Worm (Caenorhabditis elegans) whole organism, young adult: Measurements from ENCODE around the gene pmp-2.

Source experiments
- C06A6.2 ChIP-seq: fragments of 200-800 bp; sonication (Bioruptor generic); conservative IDR thresholded peaks from 2 replicates; pipeline ENCODE4 v1.3.6; 2022; ENCODE audit warnings: missing genetic modification characterization, missing compliant biosample characterization
- C17E4.6 ChIP-seq: fragments of 200-800 bp; sonication (Bioruptor generic); IDR thresholded peaks from 2 replicates; pipeline ENCODE4 v1.3.6; 2022; ENCODE audit warnings: missing genetic modification reagents, missing genetic modification characterization, missing compliant biosample characterization
- F57A8.1 ChIP-seq: fragments of 200-800 bp; sonication (Bioruptor generic); optimal IDR thresholded peaks from 2 replicates; lab custom pipeline; 2018; ENCODE audit warnings: mild to moderate bottlenecking, missing genetic modification characterization, moderate library complexity, missing compliant biosample characterization
- Y53G8AR.9 ChIP-seq: fragments of 200-800 bp; sonication (Bioruptor generic); conservative IDR thresholded peaks from 2 replicates; pipeline ENCODE4 v1.3.6; 2022; ENCODE audit warnings: missing genetic modification reagents, missing genetic modification characterization, missing compliant biosample characterization
- ama-1 ChIP-seq, 3 experiments: fragments of 150-350 bp in 1 of 3; sonication (generic microtip) in 2 of 3; optimal IDR thresholded peaks; 2 replicates each; lab custom pipeline; 2014 to 2018; ENCODE audit warnings: missing biosample characterization in 2 of 3, missing genetic modification characterization in 2 of 3, missing genetic modification reagents in 2 of 3
- aptf-2 ChIP-seq: fragments of 200-800 bp; sonication (Bioruptor generic); conservative IDR thresholded peaks from 2 replicates; pipeline ENCODE4 v1.3.6; 2022; ENCODE audit warnings: missing genetic modification reagents, missing genetic modification characterization, missing compliant biosample characterization
- attf-5 ChIP-seq: fragments of 200-800 bp; sonication (Bioruptor generic); optimal IDR thresholded peaks from 2 replicates; lab custom pipeline; 2018; ENCODE audit warnings: mild to moderate bottlenecking, missing genetic modification characterization, missing compliant biosample characterization
- bed-1 ChIP-seq: fragments of 200-800 bp; sonication (Bioruptor generic); IDR thresholded peaks from 2 replicates; pipeline ENCODE4 v1.3.6; 2022; ENCODE audit warnings: missing genetic modification reagents, missing genetic modification characterization, missing compliant biosample characterization
- cebp-1 ChIP-seq, 2 experiments: fragments of 200-800 bp in 1 of 2; sonication (Bioruptor generic) in 1 of 2; sonication (generic microtip) in 1 of 2; IDR thresholded peaks in 1 of 2; optimal IDR thresholded peaks in 1 of 2; 2 replicates each; pipeline versions ENCODE4 v1.3.6 to Lab custom; 2017 to 2022; ENCODE audit warnings: missing compliant biosample characterization in 2 of 2, missing genetic modification characterization in 2 of 2, mild to moderate bottlenecking in 1 of 2, missing genetic modification reagents in 1 of 2, moderate library complexity in 1 of 2
- ceh-58 ChIP-seq: fragments of 200-800 bp; sonication (Bioruptor generic); IDR thresholded peaks from 2 replicates; pipeline ENCODE4 v1.3.6; 2022; ENCODE audit warnings: missing genetic modification characterization, missing compliant biosample characterization
- chd-7 ChIP-seq: sonication (generic microtip); optimal IDR thresholded peaks from 2 replicates; lab custom pipeline; 2016; ENCODE audit warnings: mild to moderate bottlenecking, missing genetic modification characterization, moderate library complexity, missing compliant biosample characterization
- dpl-1 ChIP-seq: fragments of 150-350 bp; optimal IDR thresholded peaks from 2 replicates; lab custom pipeline; 2014; ENCODE audit warnings: missing biosample characterization, missing genetic modification reagents, missing genetic modification characterization
- egl-18 ChIP-seq: fragments of 200-800 bp; sonication (Bioruptor generic); IDR thresholded peaks from 2 replicates; pipeline ENCODE4 v1.3.6; 2022; ENCODE audit warnings: missing genetic modification reagents, missing genetic modification characterization, missing compliant biosample characterization
- egl-44 ChIP-seq: fragments of 200-800 bp; sonication (Bioruptor generic); IDR thresholded peaks from 2 replicates; pipeline ENCODE4 v1.3.6; 2022; ENCODE audit warnings: missing genetic modification reagents, missing genetic modification characterization, missing compliant biosample characterization
- hrde-1 ChIP-seq: sonication (generic microtip); optimal IDR thresholded peaks from 2 replicates; lab custom pipeline; 2016; ENCODE audit warnings: missing genetic modification characterization, mild to moderate bottlenecking, missing compliant biosample characterization, moderate library complexity, missing genotype, missing genetic modification reagents, borderline replicate concordance
- hsf-1 ChIP-seq: fragments of 200-800 bp; sonication (Bioruptor generic); IDR thresholded peaks from 2 replicates; pipeline ENCODE4 v1.3.6; 2022; ENCODE audit warnings: missing genetic modification reagents, missing genetic modification characterization, missing compliant biosample characterization
- lag-1 ChIP-seq: fragments of 200-800 bp; sonication (Bioruptor generic); IDR thresholded peaks from 2 replicates; pipeline ENCODE4 v1.3.6; 2022; ENCODE audit warnings: missing genetic modification reagents, missing genetic modification characterization, missing compliant biosample characterization
- let-526 ChIP-seq: fragments of 200-800 bp; sonication (Bioruptor generic); IDR thresholded peaks from 2 replicates; pipeline ENCODE4 v1.3.6; 2022; ENCODE audit warnings: missing genetic modification reagents, missing genetic modification characterization, missing compliant biosample characterization
- lin-40 ChIP-seq: sonication (generic microtip); optimal IDR thresholded peaks from 2 replicates; lab custom pipeline; 2016; ENCODE audit warnings: missing genetic modification characterization, mild to moderate bottlenecking, missing compliant biosample characterization, missing genotype, missing genetic modification reagents
- lin-54 ChIP-seq: fragments of 200-800 bp; sonication (Bioruptor generic); optimal IDR thresholded peaks from 2 replicates; lab custom pipeline; 2018; ENCODE audit warnings: mild to moderate bottlenecking, missing genetic modification characterization, missing compliant biosample characterization
- lir-1 ChIP-seq: fragments of 200-800 bp; sonication (Bioruptor generic); conservative IDR thresholded peaks from 2 replicates; pipeline ENCODE4 v1.3.6; 2022; ENCODE audit warnings: missing genetic modification reagents, missing genetic modification characterization, missing compliant biosample characterization
- lsl-1 ChIP-seq: fragments of 200-800 bp; sonication (Bioruptor generic); optimal IDR thresholded peaks from 2 replicates; lab custom pipeline; 2018; ENCODE audit warnings: mild to moderate bottlenecking, missing genetic modification characterization, moderate library complexity, missing compliant biosample characterization
- madf-3 ChIP-seq: fragments of 200-800 bp; sonication (Bioruptor generic); IDR thresholded peaks from 2 replicates; pipeline ENCODE4 v1.3.6; 2022; ENCODE audit warnings: missing genetic modification reagents, missing genetic modification characterization, missing compliant biosample characterization
- madf-8 ChIP-seq: fragments of 200-800 bp; sonication (Bioruptor generic); conservative IDR thresholded peaks from 2 replicates; pipeline ENCODE4 v1.3.6; 2022; ENCODE audit warnings: missing genetic modification reagents, missing genetic modification characterization, missing compliant biosample characterization
- mcd-1 ChIP-seq: fragments of 200-800 bp; sonication (Bioruptor generic); IDR thresholded peaks from 2 replicates; pipeline ENCODE4 v1.3.6; 2022; ENCODE audit warnings: missing genetic modification reagents, missing genetic modification characterization, missing compliant biosample characterization
- nfyb-1 ChIP-seq: fragments of 200-800 bp; sonication (Bioruptor generic); IDR thresholded peaks from 2 replicates; pipeline ENCODE4 v1.3.6; 2022; ENCODE audit warnings: missing genetic modification reagents, missing genetic modification characterization, missing compliant biosample characterization
- nhr-80 ChIP-seq: sonication (generic microtip); optimal IDR thresholded peaks from 2 replicates; lab custom pipeline; 2016; ENCODE audit warnings: missing genetic modification characterization, missing compliant biosample characterization
- sdz-38 ChIP-seq: sonication (generic microtip); optimal IDR thresholded peaks from 2 replicates; lab custom pipeline; 2016; ENCODE audit warnings: missing genotype, missing genetic modification characterization, missing compliant biosample characterization
- sea-2 ChIP-seq: fragments of 200-800 bp; sonication (Bioruptor generic); IDR thresholded peaks from 2 replicates; pipeline ENCODE4 v1.3.6; 2022; ENCODE audit warnings: missing genetic modification characterization, missing compliant biosample characterization
- snpc-1.1 ChIP-seq: sonication (generic microtip); optimal IDR thresholded peaks from 2 replicates; lab custom pipeline; 2017; ENCODE audit warnings: missing genetic modification characterization, mild to moderate bottlenecking, missing compliant biosample characterization, antibody characterized with exemption, moderate library complexity, missing genotype, missing genetic modification reagents; ENCODE audit not compliant: insufficient read depth
- snpc-1.3 ChIP-seq: sonication (generic microtip); optimal IDR thresholded peaks from 2 replicates; lab custom pipeline; 2017; ENCODE audit warnings: missing genetic modification characterization, mild to moderate bottlenecking, missing compliant biosample characterization, antibody characterized with exemption, moderate library complexity, missing genotype, missing genetic modification reagents; ENCODE audit not compliant: insufficient read depth
- somi-1 ChIP-seq: fragments of 200-800 bp; sonication (Bioruptor generic); optimal IDR thresholded peaks from 2 replicates; lab custom pipeline; 2018; ENCODE audit warnings: mild to moderate bottlenecking, missing genetic modification characterization, missing compliant biosample characterization
- tbp1 ChIP-seq: fragments of 200-800 bp; sonication (Bioruptor generic); optimal IDR thresholded peaks from 2 replicates; lab custom pipeline; 2018; ENCODE audit warnings: mild to moderate bottlenecking, missing genetic modification characterization, missing compliant biosample characterization
- tbx-9 ChIP-seq: sonication (generic microtip); optimal IDR thresholded peaks from 2 replicates; lab custom pipeline; 2016; ENCODE audit warnings: borderline replicate concordance, missing genetic modification characterization, inconsistent platforms, missing compliant biosample characterization
- tlf-1 ChIP-seq: fragments of 200-800 bp; sonication (Bioruptor generic); optimal IDR thresholded peaks from 2 replicates; lab custom pipeline; 2018; ENCODE audit warnings: mild to moderate bottlenecking, missing genetic modification characterization, missing compliant biosample characterization
- unc-62 ChIP-seq: fragments of 150-350 bp; optimal IDR thresholded peaks from 2 replicates; lab custom pipeline; 2014; ENCODE audit warnings: missing biosample characterization, missing genetic modification reagents, missing genetic modification characterization
- ztf-25 ChIP-seq: fragments of 200-800 bp; sonication (Bioruptor generic); IDR thresholded peaks from 2 replicates; pipeline ENCODE4 v1.3.6; 2022; ENCODE audit warnings: missing genetic modification reagents, missing genetic modification characterization, missing compliant biosample characterization
- ztf-3 ChIP-seq: fragments of 200-800 bp; sonication (Bioruptor generic); optimal IDR thresholded peaks from 2 replicates; lab custom pipeline; 2018; ENCODE audit warnings: mild to moderate bottlenecking, missing genetic modification characterization, missing compliant biosample characterization

pmp-2 gene

DNA sequence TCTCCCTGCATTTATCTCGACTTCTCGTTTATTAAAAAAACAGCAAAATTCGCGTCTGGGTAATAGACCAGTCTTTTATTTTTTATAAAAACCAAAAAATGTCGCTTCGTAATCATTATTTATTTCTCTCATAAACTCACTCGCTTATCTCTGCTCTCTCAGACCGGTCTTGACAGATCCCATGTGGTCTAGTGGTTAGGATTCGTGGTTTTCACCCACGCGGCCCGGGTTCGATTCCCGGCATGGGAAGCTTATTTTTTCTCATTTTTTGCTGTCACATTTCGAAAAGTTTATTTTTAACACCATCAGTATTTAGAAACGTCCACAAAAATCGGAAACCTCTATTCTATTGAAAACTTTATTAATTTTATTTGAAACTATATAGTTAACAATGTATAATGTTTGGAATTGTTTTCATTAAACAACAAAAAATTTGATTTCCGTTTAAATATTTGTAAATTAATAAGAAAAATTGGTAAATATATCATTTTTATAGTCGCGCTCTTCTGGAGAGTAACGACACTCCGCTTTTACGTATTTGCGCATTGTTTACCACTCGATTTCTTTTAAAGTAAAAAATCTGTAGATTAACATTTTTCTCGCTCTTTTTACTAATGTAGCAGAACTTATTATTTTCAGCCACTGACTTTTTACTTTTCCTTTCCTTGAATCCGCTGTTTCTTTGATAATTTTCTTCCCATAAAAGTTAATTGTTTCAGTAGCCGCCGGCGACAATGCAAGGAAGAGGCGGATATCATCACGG, 10.6 kb upstream of the pmp-2 start, which contains the start of gene hrpl-1 (continued):
- no peak for TF ChIP-seq let-526
- TF ChIP-seq egl-18: no peak
- no peak for TF ChIP-seq lag-1 (GFP tag; lab: Robert Waterston, UW)
- TF ChIP-seq mcd-1 (GFP tag; lab: Robert Waterston, UW): no peak
- no peak for TF ChIP-seq madf-3 (GFP tag; lab: Robert Waterston, UW)
- no peak for TF ChIP-seq sea-2 (GFP tag; lab: Robert Waterston, UW)
- TF ChIP-seq aptf-2: no peak
- TF ChIP-seq bed-1 (GFP tag; lab: Robert Waterston, UW): no peak
- TF ChIP-seq sdz-38: no peak

DNA sequence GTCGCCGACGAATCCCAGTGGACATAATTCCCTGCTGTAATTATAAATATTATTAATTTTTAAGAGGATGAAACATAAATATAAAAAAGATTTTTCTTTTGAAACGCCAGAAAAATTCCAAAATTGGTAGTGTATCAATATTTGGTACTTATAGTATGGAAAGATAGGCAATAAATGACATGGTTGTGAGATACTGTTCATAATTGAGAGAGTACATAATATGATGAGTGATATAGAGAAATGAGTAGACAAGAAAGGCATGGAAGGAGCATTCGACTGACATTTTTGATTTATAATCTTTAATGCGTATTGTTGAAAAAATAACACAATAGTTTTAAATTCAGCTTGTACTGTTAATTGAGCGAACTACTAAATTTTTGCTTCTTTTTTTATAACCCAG, 9.9 kb upstream of the pmp-2 start, which contains the start of gene C44B7.11:
C44B7.11 (minus strand) TSS at position 34 of the 400 bp plus-strand sequence.
- TF ChIP-seq tlf-1: no peak
- peak; percentile 30 for TF ChIP-seq nhr-80 (tag; lab: Kevin White, UChicago)

DNA sequence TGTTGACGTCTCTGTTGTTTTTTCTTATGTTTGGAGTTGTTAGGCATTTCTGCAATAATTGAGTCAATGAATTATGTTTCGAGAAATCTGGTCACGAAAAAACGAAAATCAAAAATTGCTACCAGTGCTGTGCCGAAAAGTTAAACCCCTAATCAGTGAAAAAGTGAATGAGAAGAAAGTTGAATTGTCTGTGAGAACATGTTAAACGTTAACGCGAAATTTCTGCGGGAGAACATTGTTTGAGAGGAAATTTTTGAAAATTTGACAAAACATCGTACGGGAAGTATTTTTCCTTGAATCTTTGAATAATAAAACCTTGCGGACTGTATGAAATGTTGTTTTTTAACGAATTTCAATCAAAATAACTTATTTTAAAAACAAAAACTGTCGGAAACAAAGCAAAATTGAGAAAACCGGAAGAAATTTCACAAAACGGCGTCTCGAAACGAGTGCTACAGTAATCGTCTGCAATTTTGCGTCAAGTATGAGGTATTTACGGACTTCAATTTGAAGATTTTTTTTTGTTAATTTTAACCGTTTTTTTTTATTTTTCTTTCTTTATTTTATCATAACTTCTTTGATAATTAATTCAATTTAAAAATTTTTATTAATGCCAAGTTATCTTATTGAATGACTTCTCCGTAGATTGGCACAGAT, 6.1 kb upstream of the pmp-2 start, which contains the start of gene adal-1:
adal-1 (minus strand) TSS at position 51 of the 657 bp plus-strand sequence.
- TF ChIP-seq lsl-1 (GFP tag; lab: Kevin White, UChicago) (peak; percentile 61), snpc-1.1 (tag; lab: Kevin White, UChicago) (peak; percentile 6), madf-8 (GFP tag; lab: Robert Waterston, UW) (no peak)

DNA sequence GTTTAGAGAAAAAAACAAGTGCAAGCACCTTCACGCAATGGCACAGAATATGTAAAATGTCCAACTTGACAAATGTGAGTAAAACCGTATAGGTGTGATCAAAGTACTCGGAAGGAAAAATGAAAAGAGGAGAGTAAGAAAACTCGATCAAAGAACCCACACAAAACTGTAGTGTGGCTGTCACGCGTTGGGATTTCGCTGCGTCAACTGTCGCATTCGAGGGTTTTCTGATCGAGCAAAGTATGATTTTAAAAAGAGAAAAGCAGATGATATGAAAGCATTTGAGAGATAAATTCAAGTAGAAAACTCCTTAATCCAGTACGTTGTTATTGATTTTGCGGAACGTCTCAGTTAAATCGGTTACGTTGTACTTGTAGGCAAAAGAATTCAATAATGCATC, 4.2 kb upstream of the pmp-2 start:
- TF ChIP-seq lir-1 (GFP tag; lab: Robert Waterston, UW): 0 out of 2 replicates have a peak, but pooled peaks have one; percentile 50
- TF ChIP-seq attf-5: peak; percentile 21
- no peak for TF ChIP-seq snpc-1.3
- peak; percentile 33 for TF ChIP-seq nhr-80 (tag; lab: Kevin White, UChicago)
- TF ChIP-seq unc-62 (GFP tag; lab: Kevin White, UChicago): peak; percentile 24
- TF ChIP-seq let-526: peak; percentile 48; the same call in 1 of the 2 replicates
- 0 out of 2 replicates have a peak, but pooled peaks have one; percentile 16 for TF ChIP-seq hsf-1
- TF ChIP-seq nfyb-1: peak; percentile 46; the same call in 1 of the 2 replicates
- no peak for TF ChIP-seq cebp-1 (GFP tag; IDR thresholded peaks at IDR 0.05; lab: Robert Waterston, UW)
- peak; percentile 35 for TF ChIP-seq cebp-1 (tag; optimal IDR thresholded peaks at IDR 0.05; lab: Kevin White, UChicago)
- TF ChIP-seq C17E4.6: no peak
- peak; percentile 36 for TF ChIP-seq tbp1 (GFP tag; lab: Kevin White, UChicago)
- TF ChIP-seq C06A6.2: no peak
- no peak for TF ChIP-seq dpl-1
- TF ChIP-seq lin-54: peak; percentile 42
- peak; percentile 30 for TF ChIP-seq somi-1
- no peak for TF ChIP-seq egl-44 (GFP tag; lab: Robert Waterston, UW)
- peak; percentile 5 for TF ChIP-seq lin-40 (tag; lab: Kevin White, UChicago)

DNA sequence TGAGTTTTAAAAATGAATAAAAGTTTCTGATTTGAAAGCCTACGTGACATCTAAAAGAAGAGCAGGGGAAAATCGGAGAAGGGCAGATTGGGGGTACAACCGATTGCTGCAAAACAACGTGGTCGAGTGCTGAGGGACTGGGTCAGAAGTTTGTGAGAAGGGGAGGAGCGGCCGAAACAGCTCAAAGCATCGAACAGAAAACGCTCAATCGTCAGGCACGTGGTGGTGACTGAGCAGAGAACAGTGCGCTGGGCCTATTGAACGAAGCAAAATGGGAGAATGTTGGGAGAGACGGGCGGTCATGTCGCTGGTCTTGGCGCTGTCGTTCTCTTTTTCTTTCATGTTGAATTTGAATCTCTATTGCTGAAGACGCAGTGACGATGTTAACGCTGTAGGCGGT, 3.6 kb upstream of the pmp-2 start:
- TF ChIP-seq ceh-58 (GFP tag; lab: Robert Waterston, UW) (no peak), tbx-9 (tag; lab: Kevin White, UChicago) (no peak), ama-1 (optimal IDR thresholded peaks at IDR 0.05; lab: Kevin White, UChicago) (peak; percentile 66), ama-1 (GFP tag; optimal IDR thresholded peaks at IDR 0.05; lab: Kevin White, UChicago) (no peak), hrde-1 (peak; percentile 6), bed-1 (GFP tag; lab: Robert Waterston, UW) (no peak), mcd-1 (GFP tag; lab: Robert Waterston, UW) (peak; percentile 35; the same call in 1 of the 2 replicates), Y53G8AR.9 (GFP tag; lab: Robert Waterston, UW) (peak; percentile 63; the same call in 1 of the 2 replicates), chd-7 (tag; lab: Kevin White, UChicago) (peak; percentile 68), madf-3 (GFP tag; lab: Robert Waterston, UW) (no peak), lin-40 (tag; lab: Kevin White, UChicago) (no peak), F57A8.1 (GFP tag; lab: Kevin White, UChicago) (no peak), ztf-25 (GFP tag; lab: Robert Waterston, UW) (no peak), tlf-1 (peak; percentile 46), ztf-3 (peak; percentile 52), nhr-80 (tag; lab: Kevin White, UChicago) (peak; percentile 44), snpc-1.1 (tag; lab: Kevin White, UChicago) (no peak)
